Worm (Caenorhabditis elegans) whole organism, young adult: ENCODE data around the gene sto-4.

ENCODE experiments used
- ets-4 ChIP-seq: fragments of 200-800 bp; sonication (Bioruptor generic); optimal IDR thresholded peaks from 2 replicates; lab custom pipeline; 2018; ENCODE audit warnings: mild to moderate bottlenecking, missing genetic modification characterization, missing compliant biosample characterization
- hmg-1.2 ChIP-seq: fragments of 200-800 bp; sonication (Bioruptor generic); IDR thresholded peaks from 2 replicates; pipeline ENCODE4 v1.3.6; 2022; ENCODE audit warnings: missing genetic modification reagents, missing genetic modification characterization, missing compliant biosample characterization
- let-526 ChIP-seq: fragments of 200-800 bp; sonication (Bioruptor generic); IDR thresholded peaks from 2 replicates; pipeline ENCODE4 v1.3.6; 2022; ENCODE audit warnings: missing genetic modification reagents, missing genetic modification characterization, missing compliant biosample characterization
- nfya-1 ChIP-seq: sonication (generic microtip); optimal IDR thresholded peaks from 2 replicates; lab custom pipeline; 2017; ENCODE audit warnings: antibody characterized with exemption, missing compliant biosample characterization, missing genetic modification characterization, borderline replicate concordance; ENCODE audit not compliant: insufficient read depth

DNA sequence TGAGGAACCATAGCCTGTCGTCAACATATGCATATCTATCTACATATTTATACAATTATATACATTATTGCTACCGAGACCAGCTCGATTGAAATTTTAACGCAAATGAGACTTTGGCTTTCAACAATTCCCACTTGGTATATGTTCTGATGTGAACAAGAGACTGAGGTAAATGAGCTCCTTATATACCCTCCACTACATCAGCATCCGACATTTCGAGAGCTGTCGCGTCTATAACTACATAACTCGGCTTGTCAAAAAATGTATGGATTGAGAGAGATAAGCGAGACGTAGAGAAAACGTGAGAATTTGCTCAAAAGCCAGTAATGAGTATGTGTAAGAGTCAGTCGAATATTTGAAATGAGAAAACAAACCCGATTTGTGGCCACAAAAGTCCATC, 20.5 kb upstream of the sto-4 start:
- TF ChIP-seq nfya-1 (tag; lab: Kevin White, UChicago) (no peak), ets-4 (GFP tag; lab: Kevin White, UChicago) (no peak), hmg-1.2 (no peak), let-526 (GFP tag; lab: Robert Waterston, UW) (no peak)
